Worm (Caenorhabditis elegans) whole organism, young adult: ENCODE measurements around the gene srh-180.
A peak's percentile ranks its signal among the peaks of the same experiment; 100 is the strongest.
"Not testable (repeated sequence)": the region's sequence is repeated elsewhere in the genome, so short reads cannot be mapped to it uniquely, and the experiment has no call there.

ENCODE experiments used
- C06A6.2 ChIP-seq: fragments of 200-800 bp; sonication (Bioruptor generic); conservative IDR thresholded peaks from 2 replicates; pipeline ENCODE4 v1.3.6; 2022; ENCODE audit warnings: missing genetic modification characterization, missing compliant biosample characterization
- F37B4.10 ChIP-seq: fragments of 200-800 bp; sonication (Bioruptor generic); IDR thresholded peaks from 2 replicates; pipeline ENCODE4 v1.3.6; 2022; ENCODE audit warnings: missing genetic modification characterization, missing compliant biosample characterization
- F55B11.4 ChIP-seq: sonication (generic microtip); optimal IDR thresholded peaks from 2 replicates; lab custom pipeline; 2016; ENCODE audit warnings: missing compliant biosample characterization, missing genetic modification characterization, borderline replicate concordance; ENCODE audit not compliant: insufficient read depth
- Y53F4B.3 ChIP-seq: fragments of 200-800 bp; sonication (Bioruptor generic); IDR thresholded peaks from 2 replicates; pipeline ENCODE4 v1.3.6; 2022; ENCODE audit warnings: missing genetic modification reagents, missing genetic modification characterization, missing compliant biosample characterization
- Y67H2A.10 ChIP-seq: fragments of 200-800 bp; sonication (Bioruptor generic); conservative IDR thresholded peaks from 2 replicates; pipeline ENCODE4 v1.3.6; 2022; ENCODE audit warnings: missing genetic modification reagents, missing genetic modification characterization, missing compliant biosample characterization
- ZK185.1 ChIP-seq: sonication (generic microtip); optimal IDR thresholded peaks from 2 replicates; lab custom pipeline; 2016; ENCODE audit warnings: mild to moderate bottlenecking, missing genetic modification characterization, missing compliant biosample characterization; ENCODE audit not compliant: poor library complexity, severe bottlenecking
- akir-1 ChIP-seq: fragments of 200-800 bp; sonication (Bioruptor generic); optimal IDR thresholded peaks from 2 replicates; lab custom pipeline; 2018; ENCODE audit warnings: mild to moderate bottlenecking, missing genetic modification characterization, moderate library complexity, missing compliant biosample characterization
- aptf-2 ChIP-seq: fragments of 200-800 bp; sonication (Bioruptor generic); conservative IDR thresholded peaks from 2 replicates; pipeline ENCODE4 v1.3.6; 2022; ENCODE audit warnings: missing genetic modification reagents, missing genetic modification characterization, missing compliant biosample characterization
- atf-7 ChIP-seq: sonication (generic microtip); optimal IDR thresholded peaks from 2 replicates; lab custom pipeline; 2017; ENCODE audit warnings: mild to moderate bottlenecking, missing genetic modification characterization, missing compliant biosample characterization
- athp-1 ChIP-seq: sonication (generic microtip); optimal IDR thresholded peaks from 2 replicates; lab custom pipeline; 2017; ENCODE audit warnings: mild to moderate bottlenecking, missing genetic modification characterization, missing compliant biosample characterization
- attf-6 ChIP-seq: fragments of 200-800 bp; sonication (Bioruptor generic); IDR thresholded peaks from 2 replicates; pipeline ENCODE4 v1.3.6; 2022; ENCODE audit warnings: missing genetic modification reagents, missing genetic modification characterization, missing compliant biosample characterization
- ceh-100 ChIP-seq: fragments of 200-800 bp; sonication (Bioruptor generic); IDR thresholded peaks from 2 replicates; pipeline ENCODE4 v1.3.6; 2022; ENCODE audit warnings: missing genetic modification reagents, missing genetic modification characterization, missing compliant biosample characterization
- chd-7 ChIP-seq: sonication (generic microtip); optimal IDR thresholded peaks from 2 replicates; lab custom pipeline; 2016; ENCODE audit warnings: mild to moderate bottlenecking, missing genetic modification characterization, moderate library complexity, missing compliant biosample characterization
- ekl-4 ChIP-seq: fragments of 200-800 bp; sonication (Bioruptor generic); IDR thresholded peaks from 2 replicates; pipeline ENCODE4 v1.3.6; 2022; ENCODE audit warnings: missing genetic modification reagents, missing genetic modification characterization, missing compliant biosample characterization
- fkh-3 ChIP-seq: sonication (generic microtip); optimal IDR thresholded peaks from 2 replicates; lab custom pipeline; 2016; ENCODE audit warnings: mild to moderate bottlenecking, missing genetic modification characterization, missing compliant biosample characterization
- hlh-26 ChIP-seq: fragments of 200-800 bp; sonication (Bioruptor generic); conservative IDR thresholded peaks from 2 replicates; pipeline ENCODE4 v1.3.6; 2022; ENCODE audit warnings: missing genetic modification reagents, missing genetic modification characterization, missing compliant biosample characterization
- let-526 ChIP-seq: fragments of 200-800 bp; sonication (Bioruptor generic); IDR thresholded peaks from 2 replicates; pipeline ENCODE4 v1.3.6; 2022; ENCODE audit warnings: missing genetic modification reagents, missing genetic modification characterization, missing compliant biosample characterization
- let-607 ChIP-seq, 2 experiments: fragments of 200-800 bp in 1 of 2; sonication (Bioruptor generic) in 1 of 2; sonication (generic microtip) in 1 of 2; optimal IDR thresholded peaks; 2 replicates each; lab custom pipeline; 2016 to 2018; ENCODE audit warnings: mild to moderate bottlenecking in 2 of 2, missing compliant biosample characterization in 2 of 2, missing genetic modification characterization in 2 of 2, moderate library complexity in 2 of 2, missing genotype in 1 of 2
- lir-1 ChIP-seq: fragments of 200-800 bp; sonication (Bioruptor generic); conservative IDR thresholded peaks from 2 replicates; pipeline ENCODE4 v1.3.6; 2022; ENCODE audit warnings: missing genetic modification reagents, missing genetic modification characterization, missing compliant biosample characterization
- lsy-27 ChIP-seq: sonication (generic microtip); optimal IDR thresholded peaks from 2 replicates; lab custom pipeline; 2017; ENCODE audit warnings: missing genetic modification characterization, mild to moderate bottlenecking, missing compliant biosample characterization, antibody characterized with exemption, missing genotype, borderline replicate concordance; ENCODE audit not compliant: insufficient read depth
- madf-10 ChIP-seq: sonication (generic microtip); optimal IDR thresholded peaks from 2 replicates; lab custom pipeline; 2016; ENCODE audit warnings: mild to moderate bottlenecking, missing genetic modification characterization, missing compliant biosample characterization
- nhr-120 ChIP-seq: fragments of 200-800 bp; sonication (Bioruptor generic); IDR thresholded peaks from 2 replicates; pipeline ENCODE4 v1.3.6; 2022; ENCODE audit warnings: missing genetic modification characterization, missing compliant biosample characterization
- nhr-80 ChIP-seq: sonication (generic microtip); optimal IDR thresholded peaks from 2 replicates; lab custom pipeline; 2016; ENCODE audit warnings: missing genetic modification characterization, missing compliant biosample characterization
- pbrm-1 ChIP-seq: fragments of 200-800 bp; sonication (Bioruptor generic); IDR thresholded peaks from 2 replicates; pipeline ENCODE4 v1.3.6; 2022; ENCODE audit warnings: missing genetic modification reagents, missing genetic modification characterization, missing compliant biosample characterization
- pha-4 ChIP-seq: fragments of 150-350 bp; sonication (generic microtip); optimal IDR thresholded peaks from 2 replicates; lab custom pipeline; 2014; ENCODE audit warnings: missing biosample characterization, missing genetic modification reagents, missing genetic modification characterization
- repo-1 ChIP-seq: sonication (generic microtip); optimal IDR thresholded peaks from 2 replicates; lab custom pipeline; 2017; ENCODE audit warnings: mild to moderate bottlenecking, missing genetic modification characterization, missing compliant biosample characterization
- snpc-4 ChIP-seq, 5 experiments: fragments of 150-350 bp in 1 of 5; sonication (generic microtip) in 4 of 5; optimal IDR thresholded peaks; 2 replicates each; lab custom pipeline; 2014 to 2018; ENCODE audit warnings: missing genetic modification characterization in 5 of 5, missing biosample characterization in 3 of 5, antibody characterized with exemption in 2 of 5, mild to moderate bottlenecking in 2 of 5, missing compliant biosample characterization in 2 of 5, missing genotype in 2 of 5, moderate library complexity in 2 of 5, missing genetic modification reagents in 1 of 5
- somi-1 ChIP-seq: fragments of 200-800 bp; sonication (Bioruptor generic); optimal IDR thresholded peaks from 2 replicates; lab custom pipeline; 2018; ENCODE audit warnings: mild to moderate bottlenecking, missing genetic modification characterization, missing compliant biosample characterization
- unc-62 ChIP-seq: fragments of 150-350 bp; optimal IDR thresholded peaks from 2 replicates; lab custom pipeline; 2014; ENCODE audit warnings: missing biosample characterization, missing genetic modification reagents, missing genetic modification characterization
- ztf-26 ChIP-seq: sonication (generic microtip); optimal IDR thresholded peaks from 2 replicates; lab custom pipeline; 2017; ENCODE audit warnings: missing genetic modification characterization, missing compliant biosample characterization
- ztf-3 ChIP-seq: fragments of 200-800 bp; sonication (Bioruptor generic); optimal IDR thresholded peaks from 2 replicates; lab custom pipeline; 2018; ENCODE audit warnings: mild to moderate bottlenecking, missing genetic modification characterization, missing compliant biosample characterization
- ztf-6 ChIP-seq: fragments of 200-800 bp; sonication (Bioruptor generic); IDR thresholded peaks from 2 replicates; pipeline ENCODE4 v1.3.6; 2022; ENCODE audit warnings: missing genetic modification reagents, missing genetic modification characterization, missing compliant biosample characterization

Gene srh-180

ce11 chrV:16273364-16273763 lies 44.0 kb upstream of the srh-180 start:
- 0 out of 2 replicates have a peak, but pooled peaks have one; percentile 58 for TF ChIP-seq attf-6 (GFP tag; lab: Robert Waterston, UW)
- TF ChIP-seq pbrm-1 (GFP tag; lab: Robert Waterston, UW): peak; percentile 6; the same call in 1 of the 2 replicates
- TF ChIP-seq snpc-4 (GFP tag; optimal IDR thresholded peaks at IDR 0.05; lab: Kevin White, UChicago): not testable (repeated sequence)
- TF ChIP-seq snpc-4 (tag; optimal IDR thresholded peaks at IDR 0.05; lab: Kevin White, UChicago): peak in 1 of 4 experiments; percentile 62

- no peak for TF ChIP-seq ztf-26 (tag; lab: Kevin White, UChicago)
- no peak for TF ChIP-seq C06A6.2 (GFP tag; lab: Robert Waterston, UW)
- no peak for TF ChIP-seq fkh-3 (tag; lab: Kevin White, UChicago)
- TF ChIP-seq chd-7: no peak
- no peak for TF ChIP-seq hlh-26 (GFP tag; lab: Robert Waterston, UW)
- TF ChIP-seq somi-1 (GFP tag; lab: Kevin White, UChicago): no peak
- no peak for TF ChIP-seq nhr-120 (GFP tag; lab: Robert Waterston, UW)
- no peak for TF ChIP-seq ztf-3 (GFP tag; lab: Kevin White, UChicago)
Measured at ce11 chrV:16275347-16275746, 42.0 kb upstream of the srh-180 start, which contains the start of gene pacl-1. pacl-1 (minus strand) TSS chrV:16275447.

DNA sequence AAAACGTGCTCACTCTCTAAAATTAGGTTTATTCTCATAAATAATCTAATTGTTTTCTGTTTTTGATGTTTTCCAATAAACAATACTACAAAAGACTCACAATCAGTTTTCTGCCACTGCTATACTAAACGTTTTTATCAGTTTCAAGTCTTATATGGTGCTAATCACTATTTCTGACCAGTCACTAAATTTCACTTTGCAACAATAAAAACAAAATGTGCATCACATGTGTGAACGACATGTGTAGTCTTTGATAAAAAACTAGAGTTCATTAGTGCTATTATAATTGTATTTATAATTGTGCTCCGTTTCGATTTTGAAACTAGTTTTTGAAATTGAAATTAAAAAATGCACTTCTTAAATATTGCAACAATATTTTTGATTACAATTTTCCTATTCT lies 39.4 kb upstream of the srh-180 start, which contains the start of gene cyp-37B1:
Gene cyp-37B1 (plus strand): TSS at position 199 of the 400 bp plus-strand sequence.
- no peak for TF ChIP-seq ekl-4 (GFP tag; lab: Robert Waterston, UW)
- TF ChIP-seq unc-62 (GFP tag; lab: Kevin White, UChicago): peak; percentile 23
- TF ChIP-seq let-607 (tag; optimal IDR thresholded peaks at IDR 0.05; lab: Kevin White, UChicago): no peak
- peak; percentile 80 for TF ChIP-seq nhr-80 (tag; lab: Kevin White, UChicago)
- TF ChIP-seq C06A6.2 (GFP tag; lab: Robert Waterston, UW): no peak
- no peak for TF ChIP-seq aptf-2
- no peak for TF ChIP-seq snpc-4 (GFP tag; optimal IDR thresholded peaks at IDR 0.05; lab: Kevin White, UChicago)
- TF ChIP-seq snpc-4 (tag; optimal IDR thresholded peaks at IDR 0.05; lab: Kevin White, UChicago): peak in 1 of 4 experiments; percentile 17

DNA sequence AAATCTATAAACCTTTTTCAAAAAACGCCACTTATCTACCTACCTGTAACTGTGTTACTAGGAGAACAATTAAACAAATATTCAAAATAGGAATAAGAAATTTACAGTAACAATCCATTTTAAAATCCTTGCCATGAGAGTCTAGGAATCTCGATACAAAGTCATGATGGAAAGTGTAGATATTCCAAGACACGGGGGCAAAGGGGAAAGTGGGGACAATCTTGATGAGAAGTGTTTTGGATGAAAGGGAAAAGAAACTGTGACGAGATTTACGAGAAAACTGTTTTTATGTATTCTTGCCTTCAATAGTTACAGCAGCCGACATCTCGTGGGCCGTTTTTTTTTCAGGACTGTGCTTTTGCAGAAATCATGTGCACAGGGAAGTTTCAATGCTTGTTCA lies 35.2 kb upstream of the srh-180 start, which contains the start of gene F28G4.2:
Gene F28G4.2 (minus strand): TSS at position 175 of the 400 bp plus-strand sequence.
- TF ChIP-seq repo-1 (tag; lab: Kevin White, UChicago): no peak
- TF ChIP-seq ZK185.1: no peak
- no peak for TF ChIP-seq Y67H2A.10 (GFP tag; lab: Robert Waterston, UW)
- TF ChIP-seq ztf-26 (tag; lab: Kevin White, UChicago): no peak
- TF ChIP-seq madf-10 (tag; lab: Kevin White, UChicago): no peak
- TF ChIP-seq F37B4.10: no peak
- TF ChIP-seq lir-1 (GFP tag; lab: Robert Waterston, UW): no peak
- TF ChIP-seq ceh-100 (GFP tag; lab: Robert Waterston, UW): no peak
- no peak for TF ChIP-seq let-526 (GFP tag; lab: Robert Waterston, UW)
- TF ChIP-seq lsy-27: no peak
- TF ChIP-seq athp-1 (tag; lab: Kevin White, UChicago): no peak
- no peak for TF ChIP-seq chd-7
- no peak for TF ChIP-seq nhr-120 (GFP tag; lab: Robert Waterston, UW)
- TF ChIP-seq ztf-6: no peak
- no peak for TF ChIP-seq Y53F4B.3 (GFP tag; lab: Robert Waterston, UW)
- TF ChIP-seq pbrm-1 (GFP tag; lab: Robert Waterston, UW): no peak
- TF ChIP-seq pha-4: no peak
- no peak for TF ChIP-seq akir-1
- no peak for TF ChIP-seq atf-7 (tag; lab: Kevin White, UChicago)
- TF ChIP-seq F55B11.4: no peak
